Fruit fly (Drosophila melanogaster): ENCODE data around the gene fred.

dm6 chr2L:4019198-4019597 lies 27.7 kb upstream of the fred start:
- TF ChIP-seq ttk (optimal IDR thresholded peaks at IDR 0.05), result no peak
- TF ChIP-seq psq (optimal IDR thresholded peaks at IDR 0.05), result no peak

All from Kc167 (cell line).